Fruit fly (Drosophila melanogaster) whole organism, embryonic: ENCODE data around the gene cbt.

Experiments used
- Ada2b ChIP-seq: fragments of 200-800 bp; sonication (Bioruptor generic); IDR thresholded peaks from 2 replicates; pipeline ENCODE4 v1.3.6; 2022; ENCODE audit warnings: missing biosample characterization, missing genetic modification characterization
- Adf1 ChIP-seq: fragments of 200-800 bp; sonication (Bioruptor generic); IDR thresholded peaks from 2 replicates; pipeline ENCODE4 v1.3.6; 2022; ENCODE audit warnings: missing biosample characterization, missing genetic modification characterization
- Antp ChIP-seq: fragments of 200-800 bp; sonication (Bioruptor generic); optimal IDR thresholded peaks from 3 replicates; lab custom pipeline; 2016; ENCODE audit warnings: missing biosample characterization, missing genetic modification characterization
- BtbVII ChIP-seq: fragments of 200-800 bp; sonication (Bioruptor generic); optimal IDR thresholded peaks from 3 replicates; lab custom pipeline; 2017; ENCODE audit warnings: missing biosample characterization, mild to moderate bottlenecking, missing genetic modification characterization
- CG10366 ChIP-seq: fragments of 200-800 bp; sonication (Bioruptor generic); IDR thresholded peaks from 2 replicates; pipeline ENCODE4 v1.3.6; 2022; ENCODE audit warnings: missing biosample characterization, missing genetic modification characterization
- CG10543 ChIP-seq: fragments of 200-800 bp; sonication (Bioruptor generic); optimal IDR thresholded peaks from 3 replicates; lab custom pipeline; 2017; ENCODE audit warnings: missing biosample characterization, mild to moderate bottlenecking, missing genetic modification characterization, moderate library complexity
- CG10979 ChIP-seq: fragments of 200-800 bp; sonication (Bioruptor generic); optimal IDR thresholded peaks from 2 replicates; lab custom pipeline; 2018; ENCODE audit warnings: missing biosample characterization, mild to moderate bottlenecking, missing genetic modification characterization, moderate library complexity
- CG11456 ChIP-seq: fragments of 200-800 bp; sonication (Bioruptor generic); IDR thresholded peaks from 3 replicates; pipeline ENCODE4 v1.3.6; 2022; ENCODE audit warnings: missing biosample characterization, missing genetic modification characterization
- CG14050 ChIP-seq: fragments of 200-800 bp; sonication (Bioruptor generic); IDR thresholded peaks from 3 replicates; pipeline ENCODE4 v1.3.6; 2022; ENCODE audit warnings: missing biosample characterization, missing genetic modification characterization
- CG15696 ChIP-seq: fragments of 200-800 bp; sonication (Bioruptor generic); optimal IDR thresholded peaks from 2 replicates; lab custom pipeline; 2019; ENCODE audit warnings: missing biosample characterization, mild to moderate bottlenecking, missing genetic modification characterization, moderate library complexity
- CG18476 ChIP-seq: fragments of 200-800 bp; sonication (Bioruptor generic); optimal IDR thresholded peaks from 2 replicates; lab custom pipeline; 2016; ENCODE audit warnings: missing biosample characterization, mild to moderate bottlenecking, missing genetic modification characterization
- CG18619 ChIP-seq: fragments of 200-800 bp; sonication (Bioruptor generic); optimal IDR thresholded peaks from 3 replicates; lab custom pipeline; 2017; ENCODE audit warnings: missing biosample characterization, mild to moderate bottlenecking, missing genetic modification characterization
- CG2129 ChIP-seq: fragments of 200-800 bp; sonication (Bioruptor generic); IDR thresholded peaks from 2 replicates; pipeline ENCODE4 v1.3.6; 2022; ENCODE audit warnings: missing biosample characterization, missing genetic modification characterization; ENCODE audit not compliant: partially characterized antibody
- CG2889 ChIP-seq: fragments of 200-800 bp; sonication (Bioruptor generic); IDR thresholded peaks from 3 replicates; pipeline ENCODE4 v1.3.6; 2022; ENCODE audit warnings: missing biosample characterization, missing genetic modification characterization
- CG30403 ChIP-seq: fragments of 200-800 bp; sonication (Bioruptor generic); optimal IDR thresholded peaks from 3 replicates; lab custom pipeline; 2016; ENCODE audit warnings: missing biosample characterization, missing genetic modification characterization
- CG33557 ChIP-seq: fragments of 200-800 bp; sonication (Bioruptor generic); optimal IDR thresholded peaks from 2 replicates; lab custom pipeline; 2019; ENCODE audit warnings: missing biosample characterization, mild to moderate bottlenecking, missing genetic modification characterization, moderate library complexity
- CG4707 ChIP-seq: fragments of 200-800 bp; sonication (Bioruptor generic); optimal IDR thresholded peaks from 2 replicates; lab custom pipeline; 2018; ENCODE audit warnings: missing biosample characterization, mild to moderate bottlenecking, missing genetic modification characterization, moderate library complexity
- CG4730 ChIP-seq: fragments of 200-800 bp; sonication (Bioruptor generic); IDR thresholded peaks from 2 replicates; pipeline ENCODE4 v1.3.6; 2022; ENCODE audit warnings: missing biosample characterization, missing genetic modification characterization
- CG4820 ChIP-seq: fragments of 200-800 bp; sonication (Bioruptor generic); optimal IDR thresholded peaks from 3 replicates; lab custom pipeline; 2016; ENCODE audit warnings: missing biosample characterization, missing genetic modification characterization
- CG6854 ChIP-seq: fragments of 200-800 bp; sonication (Bioruptor generic); optimal IDR thresholded peaks from 3 replicates; lab custom pipeline; 2017; ENCODE audit warnings: missing biosample characterization, mild to moderate bottlenecking, missing genetic modification characterization
- CG8089 ChIP-seq: fragments of 200-800 bp; sonication (Bioruptor generic); optimal IDR thresholded peaks from 3 replicates; lab custom pipeline; 2016; ENCODE audit warnings: missing biosample characterization, missing genetic modification characterization
- CG8281 ChIP-seq: fragments of 200-800 bp; sonication (Bioruptor generic); optimal IDR thresholded peaks from 2 replicates; lab custom pipeline; 2018; ENCODE audit warnings: missing biosample characterization, mild to moderate bottlenecking, missing genetic modification characterization, moderate library complexity
- CG9932 ChIP-seq: fragments of 200-800 bp; sonication (Bioruptor generic); IDR thresholded peaks from 2 replicates; pipeline ENCODE4 v1.3.6; 2022; ENCODE audit warnings: missing biosample characterization, missing genetic modification characterization
- CTCF ChIP-seq: fragments of 200-800 bp; sonication (Bioruptor generic); optimal IDR thresholded peaks from 2 replicates; lab custom pipeline; 2017; ENCODE audit warnings: missing biosample characterization, mild to moderate bottlenecking, missing genetic modification characterization, moderate library complexity
- D19B ChIP-seq: fragments of 200-800 bp; sonication (Bioruptor generic); optimal IDR thresholded peaks from 2 replicates; lab custom pipeline; 2017; ENCODE audit warnings: missing biosample characterization, mild to moderate bottlenecking, missing genetic modification characterization
- HLH3B ChIP-seq: fragments of 200-800 bp; sonication (Bioruptor generic); IDR thresholded peaks from 2 replicates; pipeline ENCODE4 v1.3.6; 2022; ENCODE audit warnings: missing biosample characterization, missing genetic modification characterization
- Hey ChIP-seq: fragments of 200-800 bp; sonication (Bioruptor generic); optimal IDR thresholded peaks from 3 replicates; lab custom pipeline; 2018; ENCODE audit warnings: missing biosample characterization, mild to moderate bottlenecking, missing genetic modification characterization
- Kr ChIP-seq: fragments of 200-800 bp; sonication (Bioruptor generic); optimal IDR thresholded peaks from 2 replicates; lab custom pipeline; 2017; ENCODE audit warnings: missing biosample characterization, mild to moderate bottlenecking, missing genetic modification characterization
- MBD-R2 ChIP-seq: fragments of 200-800 bp; sonication (Bioruptor generic); IDR thresholded peaks from 2 replicates; pipeline ENCODE4 v1.3.6; 2022; ENCODE audit warnings: missing biosample characterization, missing genetic modification characterization
- MESR4 ChIP-seq: fragments of 200-800 bp; sonication (Bioruptor generic); optimal IDR thresholded peaks from 2 replicates; lab custom pipeline; 2018; ENCODE audit warnings: missing biosample characterization, mild to moderate bottlenecking, missing genetic modification characterization, moderate library complexity
- Med ChIP-seq: fragments of 200-800 bp; sonication (Bioruptor generic); peaks from one replicate; lab custom pipeline; 2016; ENCODE audit warnings: missing biosample characterization, missing genetic modification characterization, mild to moderate bottlenecking, inconsistent platforms, moderate library complexity
- Mrtf ChIP-seq: fragments of 200-800 bp; sonication (Bioruptor generic); IDR thresholded peaks from 3 replicates; pipeline ENCODE4 v1.3.6; 2022; ENCODE audit warnings: missing biosample characterization, missing genetic modification characterization
- Poxn ChIP-seq: fragments of 200-800 bp; sonication (Bioruptor generic); IDR thresholded peaks from 2 replicates; pipeline ENCODE4 v1.3.6; 2022; ENCODE audit warnings: missing biosample characterization, missing genetic modification characterization
- Rx ChIP-seq: fragments of 200-800 bp; sonication (Bioruptor generic); IDR thresholded peaks from 2 replicates; pipeline ENCODE4 v1.3.6; 2022; ENCODE audit warnings: missing biosample characterization, missing genetic modification characterization
- Six4 ChIP-seq: fragments of 200-800 bp; sonication (Bioruptor generic); optimal IDR thresholded peaks from 2 replicates; lab custom pipeline; 2016; ENCODE audit warnings: missing biosample characterization, missing genetic modification characterization
- abd-A ChIP-seq: fragments of 200-800 bp; sonication (Bioruptor generic); optimal IDR thresholded peaks from 3 replicates; lab custom pipeline; 2019; ENCODE audit warnings: missing biosample characterization, mild to moderate bottlenecking, missing genetic modification characterization, moderate library complexity
- bab2 ChIP-seq: fragments of 200-800 bp; sonication (Bioruptor generic); optimal IDR thresholded peaks from 2 replicates; lab custom pipeline; 2016; ENCODE audit warnings: missing biosample characterization, missing genetic modification characterization
- crp ChIP-seq, 2 experiments: fragments of 200-800 bp; sonication (Bioruptor generic); optimal IDR thresholded peaks; 2 replicates in 1 of 2; 3 replicates in 1 of 2; lab custom pipeline; 2017; ENCODE audit warnings: missing biosample characterization in 2 of 2, missing genetic modification characterization in 2 of 2, mild to moderate bottlenecking in 1 of 2, moderate library complexity in 1 of 2
- grn ChIP-seq: fragments of 200-800 bp; sonication (Bioruptor generic); optimal IDR thresholded peaks from 3 replicates; lab custom pipeline; 2017; ENCODE audit warnings: missing biosample characterization, missing genetic modification characterization
- lilli ChIP-seq: fragments of 200-800 bp; sonication (Bioruptor generic); optimal IDR thresholded peaks from 3 replicates; lab custom pipeline; 2016; ENCODE audit warnings: missing biosample characterization, missing genetic modification characterization
- mirr ChIP-seq: fragments of 200-800 bp; sonication (Bioruptor generic); optimal IDR thresholded peaks from 3 replicates; lab custom pipeline; 2018; ENCODE audit warnings: missing biosample characterization, mild to moderate bottlenecking, missing genetic modification characterization
- oc ChIP-seq: fragments of 200-800 bp; sonication (Bioruptor generic); optimal IDR thresholded peaks from 2 replicates; lab custom pipeline; 2018; ENCODE audit warnings: missing biosample characterization, mild to moderate bottlenecking, missing genetic modification characterization, moderate library complexity
- odd ChIP-seq: fragments of 200-800 bp; sonication (Bioruptor generic); optimal IDR thresholded peaks from 2 replicates; lab custom pipeline; 2017; ENCODE audit warnings: missing biosample characterization, mild to moderate bottlenecking, missing genetic modification characterization
- row ChIP-seq: fragments of 200-800 bp; sonication (Bioruptor generic); IDR thresholded peaks from 3 replicates; pipeline ENCODE4 v1.3.6; 2022; ENCODE audit warnings: missing biosample characterization, missing genetic modification characterization
- scrt ChIP-seq: fragments of 200-800 bp; sonication (Bioruptor generic); optimal IDR thresholded peaks from 2 replicates; lab custom pipeline; 2018; ENCODE audit warnings: missing biosample characterization, mild to moderate bottlenecking, missing genetic modification characterization, moderate library complexity
- sna ChIP-seq: fragments of 200-800 bp; sonication (Bioruptor generic); IDR thresholded peaks from 2 replicates; pipeline ENCODE4 v1.3.6; 2022; ENCODE audit warnings: missing biosample characterization, missing genetic modification characterization; ENCODE audit not compliant: partially characterized antibody
- ssp ChIP-seq: fragments of 200-800 bp; sonication (Bioruptor generic); IDR thresholded peaks from 2 replicates; pipeline ENCODE4 v1.3.6; 2022; ENCODE audit warnings: missing biosample characterization, missing genetic modification characterization
- tx ChIP-seq: fragments of 200-800 bp; sonication (Bioruptor generic); optimal IDR thresholded peaks from 2 replicates; lab custom pipeline; 2016; ENCODE audit warnings: missing biosample characterization, missing genetic modification characterization
- unpg ChIP-seq: fragments of 200-800 bp; sonication (Bioruptor generic); optimal IDR thresholded peaks from 3 replicates; lab custom pipeline; 2018; ENCODE audit warnings: missing biosample characterization, mild to moderate bottlenecking, missing genetic modification characterization, moderate library complexity
- wor ChIP-seq: fragments of 200-800 bp; sonication (Bioruptor generic); IDR thresholded peaks from 2 replicates; pipeline ENCODE4 v1.3.6; 2022; ENCODE audit warnings: missing biosample characterization, missing genetic modification characterization

The cbt gene

dm6 chr2L:520331-521000, 41.0 kb upstream of the cbt start (continued):
- TF ChIP-seq HLH3B (GFP tag; lab: Robert Waterston, UW) (peak; percentile 92), CG6854 (GFP tag; lab: Kevin White, UChicago) (peak; percentile 58), CG4707 (GFP tag; lab: Kevin White, UChicago) (peak; percentile 85), Adf1 (GFP tag; lab: Robert Waterston, UW) (0 out of 2 replicates have a peak, but pooled peaks have one; percentile 10), Ada2b (GFP tag; lab: Robert Waterston, UW) (peak; percentile 82), CG10543 (GFP tag; lab: Kevin White, UChicago) (no peak), sna (GFP tag; lab: Robert Waterston, UW) (no peak), Poxn (GFP tag; lab: Robert Waterston, UW) (0 out of 2 replicates have a peak, but pooled peaks have one; percentile 10), Mrtf (GFP tag; lab: Robert Waterston, UW) (peak; percentile 71), Antp (GFP tag; lab: Kevin White, UChicago) (peak; percentile 83), CG2129 (GFP tag; lab: Robert Waterston, UW) (no peak), CG10979 (tag; lab: Kevin White, UChicago) (peak; percentile 92), bab2 (GFP tag; lab: Kevin White, UChicago) (peak; percentile 87), CG30403 (GFP tag; lab: Kevin White, UChicago) (peak; percentile 89), tx (GFP tag; lab: Kevin White, UChicago) (peak; percentile 73), Kr (GFP tag; lab: Kevin White, UChicago) (peak; percentile 80), Rx (GFP tag; lab: Robert Waterston, UW) (peak; percentile 89), mirr (GFP tag; lab: Kevin White, UChicago) (no peak), Med (GFP tag; lab: Kevin White, UChicago) (peak; percentile 97), grn (no peak), CG33557 (peak; percentile 84), CG4730 (GFP tag; lab: Robert Waterston, UW) (peak; percentile 77), lilli (GFP tag; lab: Kevin White, UChicago) (peak; percentile 86), abd-A (tag; lab: Kevin White, UChicago) (no peak), CG15696 (tag; lab: Kevin White, UChicago) (peak; percentile 68), CG8089 (GFP tag; lab: Kevin White, UChicago) (peak; percentile 80), CG18476 (GFP tag; lab: Kevin White, UChicago) (peak; percentile 87), scrt (peak; percentile 35), Six4 (GFP tag; lab: Kevin White, UChicago) (peak; percentile 87), BtbVII (peak; percentile 54), CG4820 (GFP tag; lab: Kevin White, UChicago) (peak; percentile 83), ssp (peak; percentile 63), crp (GFP tag; optimal IDR thresholded peaks at IDR 0.05; lab: Kevin White, UChicago) (peak in 1 of 2 experiments; percentile 49), row (GFP tag; lab: Robert Waterston, UW) (peak; percentile 83), Hey (tag; lab: Kevin White, UChicago) (no peak), CG2889 (peak; percentile 56; the same call in 1 of the 3 replicates), CG11456 (peak; percentile 58; the same call in 2 of the 3 replicates), CTCF (no peak), CG8281 (peak; percentile 37), wor (GFP tag; lab: Robert Waterston, UW) (peak; percentile 74), MESR4 (GFP tag; lab: Kevin White, UChicago) (peak; percentile 26), D19B (GFP tag; lab: Kevin White, UChicago) (no peak), CG9932 (GFP tag; lab: Robert Waterston, UW) (no peak), MBD-R2 (GFP tag; lab: Robert Waterston, UW) (no peak), CG10366 (GFP tag; lab: Robert Waterston, UW) (peak; percentile 86), CG18619 (peak; percentile 72), odd (GFP tag; lab: Kevin White, UChicago) (peak; percentile 66), unpg (GFP tag; lab: Kevin White, UChicago) (peak; percentile 94), CG14050 (peak; percentile 80), oc (peak; percentile 89)
